Fruit fly (Drosophila melanogaster): Measurements from ENCODE around the gene CG13310.

- TF ChIP-seq lola (GFP tag; optimal IDR thresholded peaks at IDR 0.05) (no peak), Jra (GFP tag; optimal IDR thresholded peaks at IDR 0.05) (no peak), Hnf4 (GFP tag; optimal IDR thresholded peaks at IDR 0.05) (no peak), GATAd (GFP tag; optimal IDR thresholded peaks at IDR 0.05) (no peak), Vsx2 (GFP tag; optimal IDR thresholded peaks at IDR 0.05; ENCODE audit: partially characterized antibody) (peak; percentile 68), jim (GFP tag; optimal IDR thresholded peaks at IDR 0.05) (no peak), Dfd (GFP tag; optimal IDR thresholded peaks at IDR 0.05) (no peak), Hr83 (GFP tag; optimal IDR thresholded peaks at IDR 0.05; ENCODE audit: poor library complexity, severe bottlenecking) (no peak), sv (GFP tag; optimal IDR thresholded peaks at IDR 0.05) (no peak)
Measured at dm6 chr3L:8787240-8787639, 13.1 kb downstream of the CG13310 start.
